Worm (Caenorhabditis elegans): ENCODE measurements around the gene lmd-3.

DNA sequence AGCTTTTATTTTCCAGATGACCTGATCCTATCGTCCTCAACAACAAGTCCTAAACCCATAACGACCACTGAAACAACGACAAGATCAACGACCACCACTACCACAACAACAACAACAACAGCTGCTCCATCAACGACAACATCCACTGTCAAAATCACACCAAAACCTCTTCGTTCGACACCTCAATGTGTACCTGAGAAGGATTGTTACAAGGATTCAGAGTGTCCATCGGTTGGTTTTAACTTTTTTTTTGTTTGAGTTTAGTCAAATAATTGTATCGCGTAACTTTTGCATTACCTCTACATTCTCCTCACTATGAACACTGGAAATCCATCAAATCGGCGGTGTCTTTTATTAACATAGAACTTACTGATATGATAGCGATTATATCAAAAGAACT is 64.5 kb downstream of the lmd-3 start:
- TF ChIP-seq egl-27 (tag; optimal IDR thresholded peaks at IDR 0.05) (no peak), skn-1 (tag; optimal IDR thresholded peaks at IDR 0.05) (no peak), lin-15B (tag; optimal IDR thresholded peaks at IDR 0.05) (no peak), ceh-44 (GFP tag; IDR thresholded peaks at IDR 0.05) (no peak), lsy-2 (tag; optimal IDR thresholded peaks at IDR 0.05) (no peak), Y5F2A.4 (GFP tag; optimal IDR thresholded peaks at IDR 0.05) (no peak), ctbp-1 (GFP tag; IDR thresholded peaks at IDR 0.05) (no peak), lir-3 (tag; optimal IDR thresholded peaks at IDR 0.05) (no peak), nhr-77 (tag; optimal IDR thresholded peaks at IDR 0.05) (no peak), nhr-25 (tag; optimal IDR thresholded peaks at IDR 0.05; ENCODE audit: borderline replicate concordance, insufficient read depth) (no peak)
